Fruit fly (Drosophila melanogaster) whole organism, larva: ENCODE measurements around the gene Mp.

Experiments
- noc ChIP-seq: fragments of 200-800 bp; sonication (Bioruptor generic); optimal IDR thresholded peaks from 3 replicates; lab custom pipeline; 2019; ENCODE audit warnings: missing biosample characterization, mild to moderate bottlenecking, missing genetic modification characterization, moderate library complexity

The Mp gene

dm6 chr3L:7082168-7082567 lies 83.5 kb downstream of the Mp start:
- no peak for TF ChIP-seq noc (tag; lab: Kevin White, UChicago)

- no peak for TF ChIP-seq noc (tag; lab: Kevin White, UChicago)
Observed at dm6 chr3L:7086093-7086492, 87.5 kb downstream of the Mp start.

dm6 chr3L:7086558-7087059 lies 88.0 kb downstream of the Mp start, which contains the start of gene Cpr65Ea:
Cpr65Ea (minus strand) TSS chr3L:7086608.
- TF ChIP-seq noc (tag; lab: Kevin White, UChicago): no peak

dm6 chr3L:7087347-7087746 lies 88.7 kb downstream of the Mp start:
- no peak for TF ChIP-seq noc (tag; lab: Kevin White, UChicago)

- no peak for TF ChIP-seq noc (tag; lab: Kevin White, UChicago)
Observed at dm6 chr3L:7088687-7089086, 90.0 kb downstream of the Mp start, which contains the start of gene Cpr65Eb. Cpr65Eb (minus strand) TSS chr3L:7088787.

- TF ChIP-seq noc (tag; lab: Kevin White, UChicago): no peak
Observed at dm6 chr3L:7090764-7091163, 92.1 kb downstream of the Mp start.

dm6 chr3L:7091331-7091904 lies 92.8 kb downstream of the Mp start:
- no peak for TF ChIP-seq noc (tag; lab: Kevin White, UChicago)

dm6 chr3L:7092904-7093303 lies 94.3 kb downstream of the Mp start, which contains the start of gene Cpr65Ec:
Cpr65Ec (plus strand) TSS chr3L:7093204.
- no peak for TF ChIP-seq noc (tag; lab: Kevin White, UChicago)

dm6 chr3L:7094020-7094419 lies 95.4 kb downstream of the Mp start:
- no peak for TF ChIP-seq noc (tag; lab: Kevin White, UChicago)

- no peak for TF ChIP-seq noc (tag; lab: Kevin White, UChicago)
Observed at dm6 chr3L:7094548-7095072, 96.0 kb downstream of the Mp start, which contains the start of gene form3. form3 (plus strand) TSS chr3L:7094818.

- TF ChIP-seq noc (tag; lab: Kevin White, UChicago): no peak
Observed at dm6 chr3L:7096530-7096929, 97.9 kb downstream of the Mp start.
